Worm (Caenorhabditis elegans) whole organism, young adult: ENCODE measurements around the gene klp-3.
A peak's percentile ranks its signal among the peaks of the same experiment; 100 is the strongest.

Experiments
- C06A6.2 ChIP-seq: fragments of 200-800 bp; sonication (Bioruptor generic); conservative IDR thresholded peaks from 2 replicates; pipeline ENCODE4 v1.3.6; 2022; ENCODE audit warnings: missing genetic modification characterization, missing compliant biosample characterization
- C17E4.6 ChIP-seq: fragments of 200-800 bp; sonication (Bioruptor generic); IDR thresholded peaks from 2 replicates; pipeline ENCODE4 v1.3.6; 2022; ENCODE audit warnings: missing genetic modification reagents, missing genetic modification characterization, missing compliant biosample characterization
- F22D6.2 ChIP-seq: sonication (generic microtip); optimal IDR thresholded peaks from 2 replicates; lab custom pipeline; 2016; ENCODE audit warnings: mild to moderate bottlenecking, missing genetic modification characterization, missing compliant biosample characterization
- F33H1.4 ChIP-seq: fragments of 200-800 bp; sonication (Bioruptor generic); IDR thresholded peaks from 2 replicates; pipeline ENCODE4 v1.3.6; 2022; ENCODE audit warnings: missing genetic modification reagents, missing genetic modification characterization, missing compliant biosample characterization
- F39B2.1 ChIP-seq: fragments of 200-800 bp; sonication (Bioruptor generic); IDR thresholded peaks from 2 replicates; pipeline ENCODE4 v1.3.6; 2022; ENCODE audit warnings: missing genetic modification reagents, missing genetic modification characterization, missing compliant biosample characterization
- F49E8.2 ChIP-seq: sonication (generic microtip); optimal IDR thresholded peaks from 3 replicates; lab custom pipeline; 2017; ENCODE audit warnings: missing genetic modification characterization, mild to moderate bottlenecking, missing compliant biosample characterization, antibody characterized with exemption, moderate library complexity; ENCODE audit not compliant: insufficient read depth
- Y53F4B.3 ChIP-seq: fragments of 200-800 bp; sonication (Bioruptor generic); IDR thresholded peaks from 2 replicates; pipeline ENCODE4 v1.3.6; 2022; ENCODE audit warnings: missing genetic modification reagents, missing genetic modification characterization, missing compliant biosample characterization
- Y79H2A.3 ChIP-seq: fragments of 200-800 bp; sonication (Bioruptor generic); conservative IDR thresholded peaks from 2 replicates; pipeline ENCODE4 v1.3.6; 2022; ENCODE audit warnings: missing genetic modification reagents, missing genetic modification characterization, missing compliant biosample characterization
- aptf-3 ChIP-seq: fragments of 200-800 bp; sonication (Bioruptor generic); IDR thresholded peaks from 2 replicates; pipeline ENCODE4 v1.3.6; 2022; ENCODE audit warnings: missing genetic modification characterization, missing compliant biosample characterization
- atf-7 ChIP-seq: sonication (generic microtip); optimal IDR thresholded peaks from 2 replicates; lab custom pipeline; 2017; ENCODE audit warnings: mild to moderate bottlenecking, missing genetic modification characterization, missing compliant biosample characterization
- attf-5 ChIP-seq: fragments of 200-800 bp; sonication (Bioruptor generic); optimal IDR thresholded peaks from 2 replicates; lab custom pipeline; 2018; ENCODE audit warnings: mild to moderate bottlenecking, missing genetic modification characterization, missing compliant biosample characterization
- attf-6 ChIP-seq: fragments of 200-800 bp; sonication (Bioruptor generic); IDR thresholded peaks from 2 replicates; pipeline ENCODE4 v1.3.6; 2022; ENCODE audit warnings: missing genetic modification reagents, missing genetic modification characterization, missing compliant biosample characterization
- bed-2 ChIP-seq: fragments of 200-800 bp; sonication (Bioruptor generic); IDR thresholded peaks from 2 replicates; pipeline ENCODE4 v1.3.6; 2022; ENCODE audit warnings: missing genetic modification reagents, missing genetic modification characterization, missing compliant biosample characterization
- ceh-40 ChIP-seq: fragments of 200-800 bp; sonication (Bioruptor generic); IDR thresholded peaks from 2 replicates; pipeline ENCODE4 v1.3.6; 2022; ENCODE audit warnings: missing genetic modification characterization, missing compliant biosample characterization
- ceh-91 ChIP-seq: fragments of 200-800 bp; sonication (Bioruptor generic); IDR thresholded peaks from 2 replicates; pipeline ENCODE4 v1.3.6; 2022; ENCODE audit warnings: missing genetic modification reagents, missing genetic modification characterization, missing compliant biosample characterization
- chd-7 ChIP-seq: sonication (generic microtip); optimal IDR thresholded peaks from 2 replicates; lab custom pipeline; 2016; ENCODE audit warnings: mild to moderate bottlenecking, missing genetic modification characterization, moderate library complexity, missing compliant biosample characterization
- dpl-1 ChIP-seq: fragments of 150-350 bp; optimal IDR thresholded peaks from 2 replicates; lab custom pipeline; 2014; ENCODE audit warnings: missing biosample characterization, missing genetic modification reagents, missing genetic modification characterization
- efl-1 ChIP-seq: fragments of 150-350 bp; optimal IDR thresholded peaks from 2 replicates; lab custom pipeline; 2014; ENCODE audit warnings: missing biosample characterization, missing genetic modification reagents, missing genetic modification characterization
- egl-18 ChIP-seq: fragments of 200-800 bp; sonication (Bioruptor generic); IDR thresholded peaks from 2 replicates; pipeline ENCODE4 v1.3.6; 2022; ENCODE audit warnings: missing genetic modification reagents, missing genetic modification characterization, missing compliant biosample characterization
- ekl-4 ChIP-seq: fragments of 200-800 bp; sonication (Bioruptor generic); IDR thresholded peaks from 2 replicates; pipeline ENCODE4 v1.3.6; 2022; ENCODE audit warnings: missing genetic modification reagents, missing genetic modification characterization, missing compliant biosample characterization
- fkh-3 ChIP-seq: sonication (generic microtip); optimal IDR thresholded peaks from 2 replicates; lab custom pipeline; 2016; ENCODE audit warnings: mild to moderate bottlenecking, missing genetic modification characterization, missing compliant biosample characterization
- gei-17 ChIP-seq: fragments of 200-800 bp; sonication (Bioruptor generic); optimal IDR thresholded peaks from 2 replicates; lab custom pipeline; 2018; ENCODE audit warnings: mild to moderate bottlenecking, missing genetic modification characterization, missing compliant biosample characterization
- hrde-1 ChIP-seq: sonication (generic microtip); optimal IDR thresholded peaks from 2 replicates; lab custom pipeline; 2016; ENCODE audit warnings: missing genetic modification characterization, mild to moderate bottlenecking, missing compliant biosample characterization, moderate library complexity, missing genotype, missing genetic modification reagents, borderline replicate concordance
- let-526 ChIP-seq: fragments of 200-800 bp; sonication (Bioruptor generic); IDR thresholded peaks from 2 replicates; pipeline ENCODE4 v1.3.6; 2022; ENCODE audit warnings: missing genetic modification reagents, missing genetic modification characterization, missing compliant biosample characterization
- lin-35 ChIP-seq, 3 experiments: fragments of 150-350 bp in 2 of 3; sonication (generic microtip) in 1 of 3; optimal IDR thresholded peaks; 2 replicates each; lab custom pipeline; 2014 to 2018; ENCODE audit warnings: missing biosample characterization in 3 of 3, missing genetic modification characterization in 3 of 3, missing genetic modification reagents in 3 of 3
- lir-1 ChIP-seq: fragments of 200-800 bp; sonication (Bioruptor generic); conservative IDR thresholded peaks from 2 replicates; pipeline ENCODE4 v1.3.6; 2022; ENCODE audit warnings: missing genetic modification reagents, missing genetic modification characterization, missing compliant biosample characterization
- mcd-1 ChIP-seq: fragments of 200-800 bp; sonication (Bioruptor generic); IDR thresholded peaks from 2 replicates; pipeline ENCODE4 v1.3.6; 2022; ENCODE audit warnings: missing genetic modification reagents, missing genetic modification characterization, missing compliant biosample characterization
- mel-28 ChIP-seq: sonication (generic microtip); optimal IDR thresholded peaks from 2 replicates; lab custom pipeline; 2016; ENCODE audit warnings: borderline replicate concordance, mild to moderate bottlenecking, missing genetic modification characterization, missing compliant biosample characterization
- mxl-1 ChIP-seq: sonication (generic microtip); optimal IDR thresholded peaks from 2 replicates; lab custom pipeline; 2016; ENCODE audit warnings: missing genetic modification characterization, missing compliant biosample characterization
- nfya-2 ChIP-seq: fragments of 200-800 bp; sonication (Bioruptor generic); IDR thresholded peaks from 2 replicates; pipeline ENCODE4 v1.3.6; 2022; ENCODE audit warnings: missing genetic modification reagents, missing genetic modification characterization, missing compliant biosample characterization
- nhr-120 ChIP-seq: fragments of 200-800 bp; sonication (Bioruptor generic); IDR thresholded peaks from 2 replicates; pipeline ENCODE4 v1.3.6; 2022; ENCODE audit warnings: missing genetic modification characterization, missing compliant biosample characterization
- nhr-27 ChIP-seq: fragments of 200-800 bp; sonication (Bioruptor generic); optimal IDR thresholded peaks from 2 replicates; lab custom pipeline; 2018; ENCODE audit warnings: mild to moderate bottlenecking, missing genetic modification characterization, moderate library complexity, missing compliant biosample characterization
- nhr-90 ChIP-seq: sonication (generic microtip); optimal IDR thresholded peaks from 2 replicates; lab custom pipeline; 2016; ENCODE audit warnings: missing genotype, mild to moderate bottlenecking, missing genetic modification characterization, missing compliant biosample characterization
- pbrm-1 ChIP-seq: fragments of 200-800 bp; sonication (Bioruptor generic); IDR thresholded peaks from 2 replicates; pipeline ENCODE4 v1.3.6; 2022; ENCODE audit warnings: missing genetic modification reagents, missing genetic modification characterization, missing compliant biosample characterization
- rec-8 ChIP-seq, 2 experiments: sonication (generic microtip); optimal IDR thresholded peaks; 2 replicates each; lab custom pipeline; 2016; ENCODE audit warnings: mild to moderate bottlenecking in 2 of 2, missing genetic modification characterization in 2 of 2, missing genetic modification reagents in 2 of 2, missing genotype in 2 of 2, missing biosample characterization in 1 of 2, missing compliant biosample characterization in 1 of 2, moderate library complexity in 1 of 2
- snpc-1.3 ChIP-seq: sonication (generic microtip); optimal IDR thresholded peaks from 2 replicates; lab custom pipeline; 2017; ENCODE audit warnings: missing genetic modification characterization, mild to moderate bottlenecking, missing compliant biosample characterization, antibody characterized with exemption, moderate library complexity, missing genotype, missing genetic modification reagents; ENCODE audit not compliant: insufficient read depth
- somi-1 ChIP-seq: fragments of 200-800 bp; sonication (Bioruptor generic); optimal IDR thresholded peaks from 2 replicates; lab custom pipeline; 2018; ENCODE audit warnings: mild to moderate bottlenecking, missing genetic modification characterization, missing compliant biosample characterization
- tlf-1 ChIP-seq: fragments of 200-800 bp; sonication (Bioruptor generic); optimal IDR thresholded peaks from 2 replicates; lab custom pipeline; 2018; ENCODE audit warnings: mild to moderate bottlenecking, missing genetic modification characterization, missing compliant biosample characterization
- unc-130 ChIP-seq: sonication (generic microtip); optimal IDR thresholded peaks from 2 replicates; lab custom pipeline; 2016; ENCODE audit warnings: missing genetic modification reagents, missing genetic modification characterization, missing compliant biosample characterization
- ztf-26 ChIP-seq: sonication (generic microtip); optimal IDR thresholded peaks from 2 replicates; lab custom pipeline; 2017; ENCODE audit warnings: missing genetic modification characterization, missing compliant biosample characterization
- ztf-6 ChIP-seq: fragments of 200-800 bp; sonication (Bioruptor generic); IDR thresholded peaks from 2 replicates; pipeline ENCODE4 v1.3.6; 2022; ENCODE audit warnings: missing genetic modification reagents, missing genetic modification characterization, missing compliant biosample characterization

The klp-3 gene

DNA sequence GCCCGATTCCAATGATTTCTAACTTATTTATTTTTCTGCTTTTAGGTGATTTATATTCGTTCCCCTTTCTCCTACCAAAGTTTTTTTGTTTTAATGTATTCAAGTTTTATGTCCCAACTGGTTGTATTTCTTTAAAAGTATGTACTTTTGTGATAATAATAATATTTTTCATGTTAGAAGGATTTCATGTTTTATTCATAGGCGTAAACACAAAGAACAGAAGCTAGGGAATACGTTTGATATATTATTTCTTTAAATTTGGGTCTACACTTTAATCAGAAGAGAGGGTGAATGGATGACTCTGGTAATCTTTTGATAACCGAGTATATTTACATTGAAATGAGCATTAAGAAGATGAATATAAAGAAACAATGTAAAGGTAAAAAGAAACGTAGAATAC is 23.9 kb downstream of the klp-3 start (continued):
- no peak for TF ChIP-seq nhr-90 (tag; lab: Kevin White, UChicago)
- TF ChIP-seq dpl-1 (GFP tag; lab: Kevin White, UChicago), result no peak
- no peak for TF ChIP-seq ceh-91 (GFP tag; lab: Robert Waterston, UW)
- no peak for TF ChIP-seq Y79H2A.3
- no peak for TF ChIP-seq atf-7 (tag; lab: Kevin White, UChicago)
- no peak for TF ChIP-seq let-526 (GFP tag; lab: Robert Waterston, UW)
- TF ChIP-seq aptf-3, result no peak
- no peak for TF ChIP-seq nfya-2 (GFP tag; lab: Robert Waterston, UW)
- TF ChIP-seq lin-35 (GFP tag; optimal IDR thresholded peaks at IDR 0.05; lab: Kevin White, UChicago), result peak in 1 of 3 experiments; percentile 4
- no peak for TF ChIP-seq chd-7
- no peak for TF ChIP-seq ceh-40 (GFP tag; lab: Robert Waterston, UW)
- no peak for TF ChIP-seq F22D6.2 (tag; lab: Kevin White, UChicago)
- no peak for TF ChIP-seq efl-1 (GFP tag; lab: Kevin White, UChicago)
- no peak for TF ChIP-seq bed-2 (GFP tag; lab: Robert Waterston, UW)
- peak in 1 of 2 experiments; percentile 67 for TF ChIP-seq rec-8 (tag; optimal IDR thresholded peaks at IDR 0.05; lab: Kevin White, UChicago)
- no peak for TF ChIP-seq C17E4.6 (GFP tag; lab: Robert Waterston, UW)
- no peak for TF ChIP-seq somi-1
- TF ChIP-seq C06A6.2, result no peak
- peak; percentile 24 for TF ChIP-seq snpc-1.3
- peak; percentile 15; the same call in 1 of the 2 replicates for TF ChIP-seq ekl-4 (GFP tag; lab: Robert Waterston, UW)
- TF ChIP-seq mel-28, result no peak
- 0 out of 2 replicates have a peak, but pooled peaks have one; percentile 21 for TF ChIP-seq F33H1.4 (GFP tag; lab: Robert Waterston, UW)
- TF ChIP-seq attf-5 (GFP tag; lab: Kevin White, UChicago), result no peak
- TF ChIP-seq lir-1, result no peak
- no peak for TF ChIP-seq nhr-120 (GFP tag; lab: Robert Waterston, UW)
- no peak for TF ChIP-seq attf-6 (GFP tag; lab: Robert Waterston, UW)
- no peak for TF ChIP-seq ztf-6
- TF ChIP-seq egl-18 (GFP tag; lab: Robert Waterston, UW), result no peak

DNA sequence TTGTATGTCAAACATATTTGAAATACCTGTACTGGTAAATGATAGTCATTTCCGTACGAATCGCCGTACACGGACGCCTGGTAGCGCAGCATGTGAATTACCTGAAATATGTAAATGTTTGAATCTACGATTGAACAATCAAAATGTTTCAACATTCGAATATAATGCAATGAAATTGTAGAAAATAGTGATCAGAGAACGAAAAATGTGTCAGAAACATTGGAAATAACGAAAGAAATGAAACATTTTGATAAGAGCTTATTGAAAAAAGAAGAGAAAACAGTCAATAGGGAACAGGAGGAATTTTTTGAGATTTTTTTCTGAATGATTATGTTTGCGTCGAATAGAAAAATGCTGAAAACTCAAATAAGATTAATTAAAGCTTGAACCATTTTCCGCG is 27.9 kb downstream of the klp-3 start, which contains the start of gene ztf-17:
Gene ztf-17, minus strand, starts transcription at position 101 of the 400 bp plus-strand sequence.
- TF ChIP-seq rec-8 (tag; optimal IDR thresholded peaks at IDR 0.05; lab: Kevin White, UChicago) (no peak), nhr-27 (no peak), ekl-4 (GFP tag; lab: Robert Waterston, UW) (no peak), tlf-1 (no peak), F39B2.1 (GFP tag; lab: Robert Waterston, UW) (no peak), Y53F4B.3 (GFP tag; lab: Robert Waterston, UW) (no peak), ztf-26 (no peak), let-526 (GFP tag; lab: Robert Waterston, UW) (no peak), gei-17 (GFP tag; lab: Kevin White, UChicago) (no peak), hrde-1 (tag; lab: Kevin White, UChicago) (no peak), pbrm-1 (no peak), F49E8.2 (no peak), F22D6.2 (tag; lab: Kevin White, UChicago) (no peak), fkh-3 (tag; lab: Kevin White, UChicago) (no peak), unc-130 (no peak), mxl-1 (no peak), mcd-1 (no peak)
